Worm (Caenorhabditis elegans) whole organism, midembryonic: ENCODE results near the gene C08F11.1.
"Not testable (repeated sequence)": the region's sequence is repeated elsewhere in the genome, so short reads cannot be mapped to it uniquely, and the experiment has no call there.

Source experiments
- T22C8.4 ChIP-seq: fragments of 200-800 bp; sonication (Bioruptor generic); IDR thresholded peaks from 2 replicates; pipeline ENCODE4 v1.3.6; 2022; ENCODE audit warnings: missing genetic modification characterization, missing compliant biosample characterization
- cog-1 ChIP-seq: sonication (generic microtip); optimal IDR thresholded peaks from 2 replicates; lab custom pipeline; 2016; ENCODE audit warnings: missing genetic modification characterization, missing compliant biosample characterization
- flt-1 ChIP-seq: fragments of 200-800 bp; sonication (Bioruptor generic); IDR thresholded peaks from 2 replicates; pipeline ENCODE4 v1.3.6; 2022; ENCODE audit warnings: missing genetic modification characterization, missing compliant biosample characterization
- klf-2 ChIP-seq: fragments of 200-800 bp; sonication (Bioruptor generic); conservative IDR thresholded peaks from 2 replicates; pipeline ENCODE4 v1.3.6; 2022; ENCODE audit warnings: missing genetic modification reagents, missing genetic modification characterization, missing compliant biosample characterization
- med-1 ChIP-seq: sonication (generic microtip); optimal IDR thresholded peaks from 2 replicates; lab custom pipeline; 2017; ENCODE audit warnings: missing genetic modification characterization, mild to moderate bottlenecking, missing compliant biosample characterization, antibody characterized with exemption, missing genetic modification reagents; ENCODE audit not compliant: insufficient read depth
- ref-1 ChIP-seq: fragments of 200-800 bp; sonication (Bioruptor generic); conservative IDR thresholded peaks from 2 replicates; pipeline ENCODE4 v1.3.6; 2022; ENCODE audit warnings: missing genetic modification reagents, missing genetic modification characterization, missing compliant biosample characterization
- tab-1 ChIP-seq: fragments of 200-800 bp; sonication (Bioruptor generic); IDR thresholded peaks from 2 replicates; pipeline ENCODE4 v1.3.6; 2022; ENCODE audit warnings: missing genetic modification characterization, missing compliant biosample characterization
- ztf-23 ChIP-seq: fragments of 200-800 bp; sonication (Bioruptor generic); IDR thresholded peaks from 2 replicates; pipeline ENCODE4 v1.3.6; 2022; ENCODE audit warnings: missing genetic modification reagents, missing genetic modification characterization, missing compliant biosample characterization
- ztf-29 ChIP-seq: fragments of 200-800 bp; sonication (Bioruptor generic); IDR thresholded peaks from 2 replicates; pipeline ENCODE4 v1.3.6; 2022; ENCODE audit warnings: missing genetic modification reagents, missing genetic modification characterization, missing compliant biosample characterization

The C08F11.1 gene

ce11 chrIV:13593351-13593750 lies 30.3 kb upstream of the C08F11.1 start, which contains the start of gene Y45F10B.3:
Gene Y45F10B.3, plus strand, starts transcription at chrIV:13593651.
- TF ChIP-seq med-1 (GFP tag; lab: Kevin White, UChicago) = no peak
- TF ChIP-seq ztf-23 (GFP tag; lab: Robert Waterston, UW) = no peak
- TF ChIP-seq ref-1 (GFP tag; lab: Robert Waterston, UW) = no peak

DNA sequence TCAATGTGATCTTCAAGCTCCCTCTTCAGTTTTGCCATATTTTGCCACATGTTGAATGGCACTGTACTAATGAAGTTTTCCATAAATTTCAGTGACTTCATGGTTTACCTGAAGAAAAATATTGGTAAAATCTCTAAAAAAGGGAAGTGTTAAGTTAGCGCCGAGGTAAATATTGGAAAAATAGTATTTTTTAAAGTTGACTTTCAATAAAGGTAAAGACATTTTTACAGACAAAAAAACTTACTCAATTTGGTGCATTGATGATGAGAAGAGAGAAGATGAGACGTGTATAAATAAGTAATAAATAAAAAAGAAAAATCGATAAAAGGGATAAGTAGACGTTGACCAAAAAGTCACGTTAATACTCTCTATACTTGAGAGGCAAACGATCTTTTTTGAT lies 25.8 kb upstream of the C08F11.1 start, which contains the start of gene Y45F10B.9:
Gene Y45F10B.9 (minus strand): TSS at position 101 of the 400 bp plus-strand sequence.
- TF ChIP-seq tab-1 (GFP tag; lab: Robert Waterston, UW); flt-1; cog-1 (tag; lab: Kevin White, UChicago): not testable (repeated sequence)

ce11 chrIV:13600643-13601042 lies 23.0 kb upstream of the C08F11.1 start:
- TF ChIP-seq ztf-29 (GFP tag; lab: Robert Waterston, UW) = no peak
- TF ChIP-seq ztf-23 (GFP tag; lab: Robert Waterston, UW) = no peak
- TF ChIP-seq T22C8.4 (GFP tag; lab: Robert Waterston, UW) = no peak
- no peak for TF ChIP-seq tab-1 (GFP tag; lab: Robert Waterston, UW)
- no peak for TF ChIP-seq flt-1
- TF ChIP-seq klf-2 (GFP tag; lab: Robert Waterston, UW) = no peak

- no peak for TF ChIP-seq tab-1 (GFP tag; lab: Robert Waterston, UW)
- no peak for TF ChIP-seq ztf-29 (GFP tag; lab: Robert Waterston, UW)
- no peak for TF ChIP-seq T22C8.4 (GFP tag; lab: Robert Waterston, UW)
These were observed 22.2 kb upstream of the C08F11.1 start for ce11 chrIV:13601428-13601827.

ce11 chrIV:13601973-13602669 lies 21.5 kb upstream of the C08F11.1 start, which contains the start of gene Y45F10B.59:
Gene Y45F10B.59, plus strand, starts transcription at chrIV:13602619.
- TF ChIP-seq tab-1 (GFP tag; lab: Robert Waterston, UW) (no peak), cog-1 (tag; lab: Kevin White, UChicago) (no peak)

ce11 chrIV:13609755-13610154 lies 13.9 kb upstream of the C08F11.1 start, which contains the start of gene C08F11.13:
Gene C08F11.13, minus strand, starts transcription at chrIV:13609892.
- TF ChIP-seq cog-1 (tag; lab: Kevin White, UChicago) (no peak), ref-1 (GFP tag; lab: Robert Waterston, UW) (no peak), ztf-29 (GFP tag; lab: Robert Waterston, UW) (no peak), tab-1 (GFP tag; lab: Robert Waterston, UW) (no peak), ztf-23 (GFP tag; lab: Robert Waterston, UW) (no peak), klf-2 (GFP tag; lab: Robert Waterston, UW) (no peak), T22C8.4 (GFP tag; lab: Robert Waterston, UW) (no peak), flt-1 (no peak)

DNA sequence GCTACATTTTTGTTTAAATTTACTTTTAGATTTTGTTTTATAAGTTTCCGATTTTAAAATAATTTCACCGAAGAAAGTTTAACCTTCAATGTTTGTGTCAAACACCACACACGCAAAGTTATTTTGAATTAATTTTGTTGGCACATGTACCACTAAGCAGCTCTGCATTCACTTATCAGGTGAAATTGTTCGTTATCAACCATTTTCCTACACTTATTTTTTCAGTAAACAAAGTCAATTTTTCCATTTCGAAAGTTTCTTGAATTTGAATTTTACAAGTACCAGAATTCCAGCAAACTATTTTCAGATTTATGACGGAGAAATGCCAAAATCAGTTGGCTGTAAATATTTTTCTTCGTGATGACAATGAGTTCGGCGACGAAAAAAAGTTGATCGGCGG lies 4.4 kb upstream of the C08F11.1 start, which contains the start of gene C08F11.3:
Gene C08F11.3 (plus strand): TSS at position 301 of the 400 bp plus-strand sequence.
- no peak for TF ChIP-seq med-1 (GFP tag; lab: Kevin White, UChicago)
- TF ChIP-seq klf-2 (GFP tag; lab: Robert Waterston, UW) = no peak
- no peak for TF ChIP-seq T22C8.4 (GFP tag; lab: Robert Waterston, UW)
- TF ChIP-seq tab-1 (GFP tag; lab: Robert Waterston, UW) = no peak
- no peak for TF ChIP-seq ztf-29 (GFP tag; lab: Robert Waterston, UW)
- no peak for TF ChIP-seq ref-1 (GFP tag; lab: Robert Waterston, UW)
- no peak for TF ChIP-seq ztf-23 (GFP tag; lab: Robert Waterston, UW)
- no peak for TF ChIP-seq cog-1 (tag; lab: Kevin White, UChicago)
- TF ChIP-seq flt-1 = no peak

ce11 chrIV:13626469-13626868 lies 2.8 kb downstream of the C08F11.1 start, which contains the start of gene sru-21:
Gene sru-21, plus strand, starts transcription at chrIV:13626769.
- no peak for TF ChIP-seq med-1 (GFP tag; lab: Kevin White, UChicago)
- no peak for TF ChIP-seq ztf-29 (GFP tag; lab: Robert Waterston, UW)
- TF ChIP-seq flt-1 = no peak
- no peak for TF ChIP-seq cog-1 (tag; lab: Kevin White, UChicago)
- no peak for TF ChIP-seq ztf-23 (GFP tag; lab: Robert Waterston, UW)
- TF ChIP-seq klf-2 (GFP tag; lab: Robert Waterston, UW) = no peak
- TF ChIP-seq tab-1 (GFP tag; lab: Robert Waterston, UW) = no peak
- TF ChIP-seq ref-1 (GFP tag; lab: Robert Waterston, UW) = no peak
- no peak for TF ChIP-seq T22C8.4 (GFP tag; lab: Robert Waterston, UW)

DNA sequence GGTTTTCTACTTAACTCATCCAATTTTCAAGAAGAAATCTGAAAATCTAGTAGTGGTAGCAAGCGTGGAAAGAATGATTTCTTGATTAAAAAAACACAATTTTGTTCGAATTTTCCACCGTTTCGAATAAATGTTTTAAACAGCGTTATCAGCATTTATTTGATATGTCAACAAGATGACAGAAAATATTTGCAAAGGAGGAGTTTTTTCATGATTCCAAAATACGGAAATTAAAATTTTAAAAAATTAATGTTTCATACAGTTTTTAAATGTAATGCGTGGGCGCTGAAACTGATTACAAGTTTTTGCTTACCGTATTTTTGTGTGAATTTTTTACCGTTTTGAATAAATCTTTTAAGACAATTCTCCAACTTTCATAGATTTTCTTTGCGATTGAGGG lies 9.0 kb downstream of the C08F11.1 start:
- TF ChIP-seq klf-2 (GFP tag; lab: Robert Waterston, UW) (no peak), flt-1 (no peak), tab-1 (GFP tag; lab: Robert Waterston, UW) (no peak), ztf-23 (GFP tag; lab: Robert Waterston, UW) (no peak), ztf-29 (GFP tag; lab: Robert Waterston, UW) (no peak), T22C8.4 (GFP tag; lab: Robert Waterston, UW) (no peak), med-1 (GFP tag; lab: Kevin White, UChicago) (no peak), cog-1 (tag; lab: Kevin White, UChicago) (no peak), ref-1 (GFP tag; lab: Robert Waterston, UW) (no peak)

DNA sequence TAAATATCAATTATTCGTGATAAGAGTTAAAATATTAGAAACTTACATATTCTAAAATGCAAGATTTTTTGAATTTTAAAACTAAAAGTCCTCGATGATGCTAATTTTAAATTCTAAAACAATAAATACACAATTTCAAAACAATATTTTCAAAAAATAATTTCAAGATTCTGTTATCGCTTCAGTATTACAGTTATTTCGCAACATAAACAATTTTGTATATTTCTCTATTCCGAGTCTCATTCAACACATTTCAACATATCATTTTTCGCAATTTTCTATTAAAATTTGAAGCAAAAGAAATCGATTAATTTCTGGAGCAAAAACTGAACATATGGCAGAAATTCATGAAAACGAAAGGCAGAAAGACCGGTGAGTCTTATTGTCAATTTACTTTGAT lies 9.5 kb downstream of the C08F11.1 start, which contains the start of gene fbxa-98:
Gene fbxa-98 (plus strand): TSS at position 243 of the 400 bp plus-strand sequence.
- TF ChIP-seq klf-2 (GFP tag; lab: Robert Waterston, UW) = no peak
- no peak for TF ChIP-seq ref-1 (GFP tag; lab: Robert Waterston, UW)
- no peak for TF ChIP-seq med-1 (GFP tag; lab: Kevin White, UChicago)
- TF ChIP-seq ztf-23 (GFP tag; lab: Robert Waterston, UW) = no peak
- no peak for TF ChIP-seq ztf-29 (GFP tag; lab: Robert Waterston, UW)
- no peak for TF ChIP-seq flt-1
- TF ChIP-seq tab-1 (GFP tag; lab: Robert Waterston, UW) = no peak
- no peak for TF ChIP-seq T22C8.4 (GFP tag; lab: Robert Waterston, UW)
- TF ChIP-seq cog-1 (tag; lab: Kevin White, UChicago) = no peak
